Worm (Caenorhabditis elegans): Measurements from ENCODE around the gene H42K12.3.

DNA sequence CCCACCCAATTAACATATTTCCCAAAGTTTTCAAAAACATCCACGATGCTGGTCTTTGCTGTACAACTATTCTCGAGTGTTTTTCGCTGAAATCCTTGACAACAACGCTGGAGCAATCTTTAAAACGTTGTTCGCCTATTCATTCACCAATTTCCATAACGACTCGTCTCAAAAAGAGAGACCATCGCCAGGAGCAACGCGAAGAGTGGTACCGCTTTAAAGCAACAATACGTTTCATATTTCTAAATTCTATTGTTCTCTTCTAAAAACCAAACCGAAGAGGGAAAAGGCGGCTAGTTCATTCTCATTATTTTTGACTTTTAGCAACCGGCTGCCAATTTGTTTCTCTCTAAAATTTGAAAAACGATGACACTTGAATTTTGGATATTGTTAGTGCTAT is 40.6 kb upstream of the H42K12.3 start, which contains the start of gene C25G6.1:
- TF ChIP-seq fos-1 (tag; optimal IDR thresholded peaks at IDR 0.05) (no peak), ama-1 (optimal IDR thresholded peaks at IDR 0.05) (no peak), dpl-1 (GFP tag; optimal IDR thresholded peaks at IDR 0.05) (no peak)

Data from whole organism, L4 larva.